Worm (Caenorhabditis elegans): ENCODE measurements around the gene rabr-1.

Gene rabr-1

DNA sequence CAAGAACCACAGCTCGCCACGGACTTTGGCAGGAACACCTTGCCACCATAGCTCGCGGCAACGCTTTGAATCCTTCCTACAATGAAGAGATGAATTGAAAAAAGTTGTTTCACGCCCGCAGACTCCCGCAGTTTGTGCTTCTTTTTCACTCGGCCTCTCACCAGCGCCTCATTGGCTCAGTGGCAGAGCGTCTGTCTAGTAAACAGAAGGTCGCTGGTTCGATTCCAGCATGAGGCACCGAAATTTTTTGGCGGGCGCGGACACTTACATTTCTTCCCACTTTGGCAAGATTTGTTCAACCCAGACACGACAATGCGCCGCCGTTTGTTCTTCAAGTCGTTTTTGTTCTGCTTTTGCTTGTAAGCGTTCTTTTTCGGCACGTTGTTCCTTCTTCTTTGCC lies 31.9 kb downstream of the rabr-1 start:
- peak in 1 of 2 experiments; percentile 46 for TF ChIP-seq lsy-2 (tag; optimal IDR thresholded peaks at IDR 0.05)
- TF ChIP-seq daf-8 (GFP tag; IDR thresholded peaks at IDR 0.05), result no peak
- TF ChIP-seq pqm-1 (tag; optimal IDR thresholded peaks at IDR 0.05), result no peak
- no peak for TF ChIP-seq R02D3.7 (tag; optimal IDR thresholded peaks at IDR 0.05)
- peak; percentile 39 for TF ChIP-seq rbr-2 (tag; optimal IDR thresholded peaks at IDR 0.05)
- TF ChIP-seq php-3 (GFP tag; IDR thresholded peaks at IDR 0.05), result peak; percentile 57
- 0 out of 2 replicates have a peak, but pooled peaks have one; percentile 37 for TF ChIP-seq nhr-41 (GFP tag; IDR thresholded peaks at IDR 0.05)
- no peak for TF ChIP-seq daf-19 (GFP tag; conservative IDR thresholded peaks at IDR 0.05)
- peak; percentile 63 for TF ChIP-seq dmd-6 (GFP tag; IDR thresholded peaks at IDR 0.05)
- no peak for TF ChIP-seq nhr-11 (tag; optimal IDR thresholded peaks at IDR 0.05)
- peak; percentile 57 for TF ChIP-seq ceh-44 (GFP tag; IDR thresholded peaks at IDR 0.05)
- peak; percentile 75 for TF ChIP-seq mes-2 (tag; optimal IDR thresholded peaks at IDR 0.05; ENCODE audit: poor library complexity, severe bottlenecking)
- TF ChIP-seq mep-1 (tag; optimal IDR thresholded peaks at IDR 0.05), result peak; percentile 56
- TF ChIP-seq lin-38 (GFP tag; IDR thresholded peaks at IDR 0.05), result peak; percentile 62
- no peak for TF ChIP-seq ama-1 (optimal IDR thresholded peaks at IDR 0.05)
- peak; percentile 59; the same call in 1 of the 2 replicates for TF ChIP-seq ctbp-1 (GFP tag; IDR thresholded peaks at IDR 0.05)
- peak; percentile 33 for TF ChIP-seq F49E8.2 (tag; optimal IDR thresholded peaks at IDR 0.05; ENCODE audit: borderline replicate concordance)
- TF ChIP-seq zfp-2 (tag; optimal IDR thresholded peaks at IDR 0.05), result peak; percentile 2
- no peak for TF ChIP-seq T20F7.1 (GFP tag; optimal IDR thresholded peaks at IDR 0.05)
- no peak for TF ChIP-seq nhr-28 (tag; optimal IDR thresholded peaks at IDR 0.05)
- no peak for TF ChIP-seq nhr-48 (tag; optimal IDR thresholded peaks at IDR 0.05)
- no peak for TF ChIP-seq zip-11 (GFP tag; IDR thresholded peaks at IDR 0.05)
- no peak for TF ChIP-seq lin-39 (tag; optimal IDR thresholded peaks at IDR 0.05)
- TF ChIP-seq duxl-1 (tag; optimal IDR thresholded peaks at IDR 0.05; ENCODE audit: poor library complexity), result no peak
- peak in 1 of 2 experiments; percentile 80 for TF ChIP-seq unc-62 (GFP tag; optimal IDR thresholded peaks at IDR 0.05 in 1 of 2)
- no peak for TF ChIP-seq unc-62 (tag; optimal IDR thresholded peaks at IDR 0.05)
- TF ChIP-seq nhr-77 (tag; optimal IDR thresholded peaks at IDR 0.05), result no peak
- no peak for TF ChIP-seq sdz-12 (GFP tag; optimal IDR thresholded peaks at IDR 0.05)
- TF ChIP-seq arid-1 (GFP tag; conservative IDR thresholded peaks at IDR 0.05), result peak; percentile 67
- TF ChIP-seq madf-5 (GFP tag; IDR thresholded peaks at IDR 0.05), result 0 out of 4 replicates have a peak, but pooled peaks of 1 of the 2 experiments have one; percentile 62
- peak; percentile 28 for TF ChIP-seq Y48G9A.11 (GFP tag; IDR thresholded peaks at IDR 0.05)
- TF ChIP-seq mdl-1 (tag; optimal IDR thresholded peaks at IDR 0.05), result no peak
- 0 out of 2 replicates have a peak, but pooled peaks have one; percentile 52 for TF ChIP-seq ZK337.2 (GFP tag; IDR thresholded peaks at IDR 0.05)
- TF ChIP-seq Y5F2A.4 (GFP tag; optimal IDR thresholded peaks at IDR 0.05), result peak; percentile 34
- no peak for TF ChIP-seq nhr-25 (tag; optimal IDR thresholded peaks at IDR 0.05; ENCODE audit: borderline replicate concordance, insufficient read depth)
- TF ChIP-seq jun-1 (tag; optimal IDR thresholded peaks at IDR 0.05), result no peak
- TF ChIP-seq egl-27 (tag; optimal IDR thresholded peaks at IDR 0.05), result no peak
- no peak for TF ChIP-seq zag-1 (tag; optimal IDR thresholded peaks at IDR 0.05)
- peak; percentile 78 for TF ChIP-seq hmg-1.1 (GFP tag; IDR thresholded peaks at IDR 0.05)
- peak; percentile 63; the same call in 1 of the 2 replicates for TF ChIP-seq zfp-3 (GFP tag; conservative IDR thresholded peaks at IDR 0.05)
- TF ChIP-seq F26F4.8 (GFP tag; conservative IDR thresholded peaks at IDR 0.05), result 0 out of 2 replicates have a peak, but pooled peaks have one; percentile 47
- no peak for TF ChIP-seq ceh-20 (GFP tag; IDR thresholded peaks at IDR 0.05)
- TF ChIP-seq dmd-9 (GFP tag; IDR thresholded peaks at IDR 0.05), result peak; percentile 79
- peak; percentile 34 for TF ChIP-seq spr-1 (tag; optimal IDR thresholded peaks at IDR 0.05)
- no peak for TF ChIP-seq hif-1 (tag; optimal IDR thresholded peaks at IDR 0.05)
- no peak for TF ChIP-seq aly-2 (tag; optimal IDR thresholded peaks at IDR 0.05)
- TF ChIP-seq snpc-4 (tag; optimal IDR thresholded peaks at IDR 0.05), result no peak
- TF ChIP-seq tag-97 (GFP tag; IDR thresholded peaks at IDR 0.05), result no peak
- TF ChIP-seq ceh-32 (tag; optimal IDR thresholded peaks at IDR 0.05; ENCODE audit: poor library complexity), result no peak
- TF ChIP-seq zip-2 (tag; optimal IDR thresholded peaks at IDR 0.05), result no peak
- no peak for TF ChIP-seq daf-12 (tag; optimal IDR thresholded peaks at IDR 0.05)
